Fruit fly (Drosophila melanogaster) whole organism, wandering third instar larva: ENCODE results near the gene CG15408.

Experiments used
- Mio ChIP-seq: sonication (Bioruptor generic); optimal IDR thresholded peaks from 2 replicates; lab custom pipeline; 2016; ENCODE audit warnings: missing biosample characterization, missing genetic modification characterization
- pan ChIP-seq: fragments of >200 bp; optimal IDR thresholded peaks from 2 replicates; lab custom pipeline; 2017

- TF ChIP-seq pan (lab: Kevin White, UChicago) (no peak), Mio (no peak)
Observed at dm6 chr2L:3339420-3339819, 6.8 kb downstream of the CG15408 start.
